Worm (Caenorhabditis elegans): ENCODE results near the gene dpf-7.

dpf-7 gene

ce11 chrIV:4809813-4810212 is 7.4 kb upstream of the dpf-7 start, which contains the start of gene H06H21.37:
H06H21.37 (minus strand) TSS chrIV:4809974.
- no peak for TF ChIP-seq xbp-1 (tag; optimal IDR thresholded peaks at IDR 0.05)
- TF ChIP-seq F16B12.6 (tag; optimal IDR thresholded peaks at IDR 0.05) = no peak

- TF ChIP-seq xbp-1 (tag; optimal IDR thresholded peaks at IDR 0.05) (no peak), ceh-88 (GFP tag; IDR thresholded peaks at IDR 0.05) (no peak), unc-98 (GFP tag; IDR thresholded peaks at IDR 0.05) (no peak), nhr-12 (tag; optimal IDR thresholded peaks at IDR 0.05) (no peak), unc-62 (GFP tag; optimal IDR thresholded peaks at IDR 0.05) (no peak), lin-14 (GFP tag; optimal IDR thresholded peaks at IDR 0.05) (no peak), irx-1 (tag; optimal IDR thresholded peaks at IDR 0.05) (no peak)
Measured at ce11 chrIV:4809397-4809796, 7.0 kb upstream of the dpf-7 start, which contains the start of gene ubxn-6. ubxn-6 (minus strand) TSS chrIV:4809497.

DNA sequence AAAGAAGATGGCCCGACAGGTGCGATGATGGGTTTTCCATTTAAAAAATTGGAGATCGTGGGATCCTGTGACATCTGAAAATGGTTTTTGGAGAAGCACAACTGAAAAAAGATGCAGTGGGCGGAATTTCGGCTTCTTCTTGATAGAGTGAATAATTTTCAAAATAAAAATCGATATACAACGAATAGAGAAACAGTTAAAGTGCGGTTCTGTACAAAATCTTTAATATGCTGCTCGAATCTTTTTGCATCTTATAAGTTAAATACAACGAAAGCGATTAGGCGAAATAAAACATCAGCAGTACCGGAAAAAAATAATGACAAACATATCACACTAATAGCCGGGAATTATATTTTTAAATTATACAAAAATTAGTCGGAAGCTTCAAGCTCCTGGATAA is 4.8 kb upstream of the dpf-7 start, which contains the start of gene H06H21.11:
TSS of gene H06H21.11 (minus strand) at position 101 of the 400 bp plus-strand sequence.
- TF ChIP-seq jun-1 (tag; optimal IDR thresholded peaks at IDR 0.05) (no peak), hpl-2 (GFP tag; optimal IDR thresholded peaks at IDR 0.05) (no peak), fkh-10 (GFP tag; optimal IDR thresholded peaks at IDR 0.05) (no peak), mef-2 (tag; optimal IDR thresholded peaks at IDR 0.05) (no peak), ztf-11 (tag; optimal IDR thresholded peaks at IDR 0.05) (no peak), nhr-11 (tag; optimal IDR thresholded peaks at IDR 0.05) (no peak), fkh-8 (tag; optimal IDR thresholded peaks at IDR 0.05) (no peak), unc-98 (GFP tag; IDR thresholded peaks at IDR 0.05) (no peak)

DNA sequence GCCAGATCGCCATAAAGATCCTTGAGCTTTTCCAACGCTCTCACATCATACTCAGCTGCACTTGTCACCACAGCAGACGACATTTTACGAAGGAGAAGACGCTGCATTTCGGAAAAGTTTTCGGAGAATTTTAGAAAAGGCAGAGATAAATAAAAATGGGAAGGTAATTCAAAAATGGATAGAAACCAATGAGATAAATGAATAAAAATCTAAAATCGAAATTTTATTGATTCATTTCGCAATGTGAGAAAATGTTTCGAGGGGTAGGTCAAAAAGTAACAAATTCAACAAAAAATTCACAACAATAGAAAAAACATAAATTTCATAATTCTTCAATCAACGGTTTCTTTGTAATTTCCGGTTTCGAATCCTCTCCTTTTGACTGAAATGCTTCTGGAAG is 4.1 kb upstream of the dpf-7 start, which contains the start of gene dpf-5:
TSS of gene dpf-5 (minus strand) at position 101 of the 400 bp plus-strand sequence.
- TF ChIP-seq vab-15 (tag; optimal IDR thresholded peaks at IDR 0.05) (no peak), nhr-85 (tag) (peak; percentile 10)

ce11 chrIV:4799114-4799513 is 3.3 kb downstream of the dpf-7 start, which contains the start of gene eor-1:
eor-1 (minus strand) TSS chrIV:4799178.
- TF ChIP-seq nhr-85 (tag) = peak; percentile 67
- no peak for TF ChIP-seq grh-1 (GFP tag; IDR thresholded peaks at IDR 0.05)
- TF ChIP-seq aly-2 (tag; optimal IDR thresholded peaks at IDR 0.05) = peak; percentile 3
- TF ChIP-seq lir-3 (tag; optimal IDR thresholded peaks at IDR 0.05; ENCODE audit: poor library complexity) = peak; percentile 16
- no peak for TF ChIP-seq nhr-76 (tag; optimal IDR thresholded peaks at IDR 0.05)
- TF ChIP-seq tbx-2 (tag; optimal IDR thresholded peaks at IDR 0.05) = peak; percentile 26
- peak; percentile 41 for TF ChIP-seq xbp-1 (tag; optimal IDR thresholded peaks at IDR 0.05)
- TF ChIP-seq snu-23 (GFP tag; optimal IDR thresholded peaks at IDR 0.05) = peak; percentile 62
- peak; percentile 15 to 69 (median 22) for TF ChIP-seq dpl-1 (GFP tag; optimal IDR thresholded peaks at IDR 0.05)
- TF ChIP-seq dsc-1 (tag; optimal IDR thresholded peaks at IDR 0.05) = peak; percentile 26
- no peak for TF ChIP-seq tlp-1 (tag; optimal IDR thresholded peaks at IDR 0.05)
- peak; percentile 14 for TF ChIP-seq F16B12.6 (tag; optimal IDR thresholded peaks at IDR 0.05)
- TF ChIP-seq nhr-20 (tag; optimal IDR thresholded peaks at IDR 0.05) = peak; percentile 41
- peak; percentile 20 for TF ChIP-seq skn-1 (tag; optimal IDR thresholded peaks at IDR 0.05)
- TF ChIP-seq rnt-1 (tag; optimal IDR thresholded peaks at IDR 0.05) = peak; percentile 17
- TF ChIP-seq C16A3.4 (tag; optimal IDR thresholded peaks at IDR 0.05) = peak; percentile 32
- peak; percentile 59 to 67 for TF ChIP-seq lin-35 (GFP tag; optimal IDR thresholded peaks at IDR 0.05)
- TF ChIP-seq ceh-63 (GFP tag; optimal IDR thresholded peaks at IDR 0.05) = no peak
- TF ChIP-seq lin-15B (tag; optimal IDR thresholded peaks at IDR 0.05) = peak; percentile 30
- TF ChIP-seq nhr-19 (GFP tag; conservative IDR thresholded peaks at IDR 0.05) = 0 out of 2 replicates have a peak, but pooled peaks have one; percentile 2
- TF ChIP-seq swsn-7 (tag; optimal IDR thresholded peaks at IDR 0.05) = peak; percentile 13
- no peak for TF ChIP-seq hlh-4 (tag; optimal IDR thresholded peaks at IDR 0.05)
- TF ChIP-seq pqm-1 (tag; optimal IDR thresholded peaks at IDR 0.05) = no peak
- peak; percentile 42 to 55 for TF ChIP-seq efl-1 (optimal IDR thresholded peaks at IDR 0.05)
- peak; percentile 6 to 50 for TF ChIP-seq efl-1 (GFP tag; optimal IDR thresholded peaks at IDR 0.05 in 1 of 2)
- TF ChIP-seq zag-1 (tag; optimal IDR thresholded peaks at IDR 0.05) = no peak
- TF ChIP-seq lsy-2 (tag; optimal IDR thresholded peaks at IDR 0.05) = peak; percentile 49 to 77

Data from whole organism, L1 larva.